Worm (Caenorhabditis elegans) whole organism, L4/young adult: Measurements from ENCODE around the gene F21C10.7.

ENCODE experiments used
- W03F9.2 ChIP-seq: fragments of 150-350 bp; optimal IDR thresholded peaks from 2 replicates; lab custom pipeline; 2014; ENCODE audit warnings: missing biosample characterization, missing genetic modification characterization
- dao-5 ChIP-seq: sonication (generic microtip); optimal IDR thresholded peaks from 2 replicates; lab custom pipeline; 2016; ENCODE audit warnings: missing genotype, missing genetic modification characterization, moderate library complexity, missing compliant biosample characterization
- him-1 ChIP-seq: sonication (generic microtip); optimal IDR thresholded peaks from 2 replicates; lab custom pipeline; 2016; ENCODE audit warnings: missing genotype, missing genetic modification reagents, missing genetic modification characterization, missing compliant biosample characterization

F21C10.7 gene

DNA sequence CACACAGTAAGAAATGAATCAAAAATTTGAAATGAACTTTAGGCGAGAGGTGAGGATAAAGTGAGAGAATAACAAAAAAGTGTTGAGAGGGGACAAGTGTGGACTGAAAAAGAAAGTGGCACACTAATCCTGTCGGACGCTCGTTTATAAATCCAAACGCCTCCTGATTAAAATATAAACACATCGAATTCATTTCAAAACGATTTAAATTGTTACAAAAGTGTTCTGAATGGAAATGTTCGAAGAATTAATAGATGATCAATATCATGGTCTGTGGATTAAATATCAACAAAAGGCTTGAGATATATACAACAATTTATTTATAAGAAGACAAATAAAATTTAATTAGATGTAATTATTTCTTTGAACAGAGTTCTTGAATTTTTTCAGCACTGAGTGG, 55.5 kb downstream of the F21C10.7 start, which contains the start of gene B0222.11:
TSS of gene B0222.11 (minus strand) at position 101 of the 400 bp plus-strand sequence.
- TF ChIP-seq dao-5 (tag; lab: Kevin White, UChicago) (no peak), W03F9.2 (tag; lab: Kevin White, UChicago) (no peak), him-1 (tag; lab: Kevin White, UChicago) (no peak)
